Fruit fly (Drosophila melanogaster) whole organism, larva: Measurements from ENCODE around the gene Usp47.

Experiments used
- noc ChIP-seq: fragments of 200-800 bp; sonication (Bioruptor generic); optimal IDR thresholded peaks from 3 replicates; lab custom pipeline; 2019; ENCODE audit warnings: missing biosample characterization, mild to moderate bottlenecking, missing genetic modification characterization, moderate library complexity

Gene Usp47

dm6 chr3L:5809201-5809584 lies 56.4 kb downstream of the Usp47 start:
- TF ChIP-seq noc (tag; lab: Kevin White, UChicago), result no peak

- TF ChIP-seq noc (tag; lab: Kevin White, UChicago), result peak; percentile 35
Measured at dm6 chr3L:5809642-5810279, 57.0 kb downstream of the Usp47 start.

dm6 chr3L:5810633-5811341 lies 58.0 kb downstream of the Usp47 start, which contains the start of the genes S6k and kri:
S6k (minus strand) TSS chr3L:5810931.
kri (plus strand) TSS chr3L:5810973.
- TF ChIP-seq noc (tag; lab: Kevin White, UChicago), result peak; percentile 42
